Worm (Caenorhabditis elegans) whole organism, L4 larva: ENCODE data around the gene M03A1.8.

ENCODE experiments used
- D1046.2 ChIP-seq: fragments of 200-800 bp; sonication (Bioruptor generic); IDR thresholded peaks from 2 replicates; pipeline ENCODE4 v1.3.6; 2022; ENCODE audit warnings: missing genetic modification characterization, missing compliant biosample characterization
- F37D6.2 ChIP-seq: sonication (generic microtip); optimal IDR thresholded peaks from 2 replicates; lab custom pipeline; 2016; ENCODE audit warnings: mild to moderate bottlenecking, missing genetic modification characterization, missing compliant biosample characterization
- F49E8.2 ChIP-seq: sonication (generic microtip); optimal IDR thresholded peaks from 2 replicates; lab custom pipeline; 2016; ENCODE audit warnings: missing compliant biosample characterization, mild to moderate bottlenecking, missing genetic modification characterization, borderline replicate concordance
- R02D3.7 ChIP-seq: fragments of 150-350 bp; sonication (generic microtip); optimal IDR thresholded peaks from 3 replicates; lab custom pipeline; 2014; ENCODE audit warnings: missing biosample characterization, missing genetic modification characterization
- T20F7.1 ChIP-seq: fragments of 200-800 bp; sonication (Bioruptor generic); optimal IDR thresholded peaks from 2 replicates; lab custom pipeline; 2018; ENCODE audit warnings: mild to moderate bottlenecking, missing genetic modification characterization, missing compliant biosample characterization
- Y105C5A.15 ChIP-seq: fragments of 200-800 bp; sonication (Bioruptor generic); IDR thresholded peaks from 2 replicates; pipeline ENCODE4 v1.3.6; 2022; ENCODE audit warnings: missing genetic modification characterization, missing compliant biosample characterization
- Y48G9A.11 ChIP-seq: fragments of 200-800 bp; sonication (Bioruptor generic); IDR thresholded peaks from 2 replicates; pipeline ENCODE4 v1.3.6; 2022; ENCODE audit warnings: missing genetic modification reagents, missing genetic modification characterization, missing compliant biosample characterization
- aha-1 ChIP-seq: fragments of 150-350 bp; peaks from one replicate; lab custom pipeline; 2014; ENCODE audit warnings: missing biosample characterization, missing genetic modification characterization
- aly-2 ChIP-seq: sonication (generic microtip); optimal IDR thresholded peaks from 2 replicates; lab custom pipeline; 2018; ENCODE audit warnings: missing biosample characterization, missing genetic modification characterization
- attf-4 ChIP-seq: sonication (generic microtip); optimal IDR thresholded peaks from 3 replicates; lab custom pipeline; 2017; ENCODE audit warnings: missing biosample characterization, missing genetic modification characterization
- ceh-28 ChIP-seq: fragments of 150-350 bp; optimal IDR thresholded peaks from 2 replicates; lab custom pipeline; 2014; ENCODE audit warnings: missing biosample characterization, missing genetic modification reagents, missing genetic modification characterization
- ces-1 ChIP-seq: fragments of 150-350 bp; sonication (generic microtip); optimal IDR thresholded peaks from 4 replicates; lab custom pipeline; 2014; ENCODE audit warnings: missing biosample characterization, missing genetic modification reagents, missing genetic modification characterization
- cey-2 ChIP-seq: sonication (generic microtip); optimal IDR thresholded peaks from 3 replicates; lab custom pipeline; 2017; ENCODE audit warnings: missing genetic modification characterization, mild to moderate bottlenecking, missing compliant biosample characterization, antibody characterized with exemption, borderline replicate concordance; ENCODE audit not compliant: insufficient read depth
- daf-16 ChIP-seq, 3 experiments: sonication (generic microtip); optimal IDR thresholded peaks; 2 replicates each; lab custom pipeline; 2016 to 2017; ENCODE audit warnings: missing genetic modification characterization in 3 of 3, missing genetic modification reagents in 3 of 3, mild to moderate bottlenecking in 2 of 3, missing compliant biosample characterization in 2 of 3, missing biosample characterization in 1 of 3, moderate library complexity in 1 of 3
- daf-19 ChIP-seq: fragments of 200-800 bp; sonication (Bioruptor generic); conservative IDR thresholded peaks from 2 replicates; pipeline ENCODE4 v1.3.6; 2022; ENCODE audit warnings: missing genetic modification characterization, missing compliant biosample characterization
- daf-8 ChIP-seq: fragments of 200-800 bp; sonication (Bioruptor generic); IDR thresholded peaks from 2 replicates; pipeline ENCODE4 v1.3.6; 2022; ENCODE audit warnings: missing genetic modification characterization, missing compliant biosample characterization
- dmd-6 ChIP-seq: fragments of 200-800 bp; sonication (Bioruptor generic); IDR thresholded peaks from 2 replicates; pipeline ENCODE4 v1.3.6; 2022; ENCODE audit warnings: missing genetic modification reagents, missing genetic modification characterization, missing compliant biosample characterization
- dve-1 ChIP-seq: sonication (generic microtip); optimal IDR thresholded peaks from 2 replicates; lab custom pipeline; 2017; ENCODE audit warnings: antibody characterized with exemption, mild to moderate bottlenecking, missing genetic modification characterization, missing compliant biosample characterization; ENCODE audit not compliant: insufficient read depth
- fos-1 ChIP-seq: fragments of 150-350 bp; optimal IDR thresholded peaks from 2 replicates; lab custom pipeline; 2014; ENCODE audit warnings: missing biosample characterization, missing genetic modification characterization
- lin-29 ChIP-seq: fragments of 200-800 bp; sonication (Bioruptor generic); IDR thresholded peaks from 2 replicates; pipeline ENCODE4 v1.3.6; 2022; ENCODE audit warnings: missing genetic modification reagents, missing genetic modification characterization, missing compliant biosample characterization
- lsy-2 ChIP-seq, 2 experiments: fragments of 150-350 bp in 1 of 2; sonication (generic microtip) in 1 of 2; optimal IDR thresholded peaks; 2 replicates each; lab custom pipeline; 2014 to 2017; ENCODE audit warnings: missing biosample characterization in 2 of 2, missing genetic modification characterization in 2 of 2
- mep-1 ChIP-seq: fragments of 150-350 bp; sonication (generic microtip); optimal IDR thresholded peaks from 3 replicates; lab custom pipeline; 2014; ENCODE audit warnings: missing biosample characterization, missing genetic modification characterization
- mes-2 ChIP-seq: sonication (generic microtip); optimal IDR thresholded peaks from 2 replicates; lab custom pipeline; 2016; ENCODE audit warnings: missing genotype, mild to moderate bottlenecking, missing genetic modification characterization, missing compliant biosample characterization; ENCODE audit not compliant: poor library complexity, severe bottlenecking
- nhr-10 ChIP-seq: fragments of 150-350 bp; optimal IDR thresholded peaks from 2 replicates; lab custom pipeline; 2014; ENCODE audit warnings: missing biosample characterization, missing genetic modification characterization
- nhr-11 ChIP-seq: fragments of 150-350 bp; optimal IDR thresholded peaks from 2 replicates; lab custom pipeline; 2014; ENCODE audit warnings: missing biosample characterization, missing genetic modification characterization
- nhr-111 ChIP-seq: fragments of 200-800 bp; sonication (Bioruptor generic); optimal IDR thresholded peaks from 2 replicates; lab custom pipeline; 2018; ENCODE audit warnings: mild to moderate bottlenecking, missing genetic modification characterization, missing compliant biosample characterization
- nhr-28 ChIP-seq: fragments of 150-350 bp; optimal IDR thresholded peaks from 2 replicates; lab custom pipeline; 2014; ENCODE audit warnings: missing biosample characterization, missing genetic modification characterization
- nhr-42 ChIP-seq: fragments of 200-800 bp; sonication (Bioruptor generic); IDR thresholded peaks from 2 replicates; pipeline ENCODE4 v1.3.6; 2022; ENCODE audit warnings: missing genetic modification characterization, missing compliant biosample characterization
- nhr-48 ChIP-seq: sonication (generic microtip); optimal IDR thresholded peaks from 2 replicates; lab custom pipeline; 2016; ENCODE audit warnings: mild to moderate bottlenecking, missing genetic modification characterization, missing compliant biosample characterization
- pha-4 ChIP-seq, 2 experiments: fragments of 150-350 bp in 1 of 2; fragments of 200-800 bp in 1 of 2; sonication (Bioruptor generic) in 1 of 2; IDR thresholded peaks in 1 of 2; optimal IDR thresholded peaks in 1 of 2; 2 replicates each; pipeline versions ENCODE4 v1.3.6 to Lab custom; 2014 to 2022; ENCODE audit warnings: missing genetic modification characterization in 2 of 2, missing genetic modification reagents in 2 of 2, missing biosample characterization in 1 of 2, missing compliant biosample characterization in 1 of 2
- pqm-1 ChIP-seq: sonication (generic microtip); optimal IDR thresholded peaks from 2 replicates; lab custom pipeline; 2017; ENCODE audit warnings: missing biosample characterization, missing genetic modification characterization
- sdz-12 ChIP-seq: fragments of 200-800 bp; sonication (Bioruptor generic); optimal IDR thresholded peaks from 2 replicates; lab custom pipeline; 2018; ENCODE audit warnings: mild to moderate bottlenecking, missing genetic modification characterization, missing compliant biosample characterization
- set-16 ChIP-seq: fragments of 200-800 bp; sonication (Bioruptor generic); IDR thresholded peaks from 2 replicates; pipeline ENCODE4 v1.3.6; 2022; ENCODE audit warnings: missing genetic modification reagents, missing genetic modification characterization, missing compliant biosample characterization
- skn-1 ChIP-seq: fragments of 150-350 bp; optimal IDR thresholded peaks from 2 replicates; lab custom pipeline; 2014; ENCODE audit warnings: missing biosample characterization, missing genetic modification characterization
- unc-62 ChIP-seq, 3 experiments: fragments of 150-350 bp in 1 of 3; sonication (generic microtip); optimal IDR thresholded peaks in 2 of 3; peaks in 1 of 3; 1 replicate in 1 of 3; 2 replicates in 2 of 3; lab custom pipeline; 2014 to 2017; ENCODE audit warnings: missing biosample characterization in 3 of 3, missing genetic modification characterization in 3 of 3, missing genetic modification reagents in 3 of 3, missing genotype in 1 of 3
- vab-7 ChIP-seq: fragments of 200-800 bp; sonication (Bioruptor generic); IDR thresholded peaks from 2 replicates; pipeline ENCODE4 v1.3.6; 2022; ENCODE audit warnings: missing genetic modification reagents, missing genetic modification characterization, missing compliant biosample characterization
- zfp-2 ChIP-seq: sonication (generic microtip); optimal IDR thresholded peaks from 2 replicates; lab custom pipeline; 2016; ENCODE audit warnings: mild to moderate bottlenecking, missing genetic modification characterization, missing compliant biosample characterization
- ztf-11 ChIP-seq: fragments of 150-350 bp; optimal IDR thresholded peaks from 2 replicates; lab custom pipeline; 2014; ENCODE audit warnings: missing biosample characterization, missing genetic modification characterization

The M03A1.8 gene

ce11 chrII:4560068-4560467 lies at the start of gene M03A1.8:
Gene M03A1.8, plus strand, starts transcription at chrII:4560336.
- TF ChIP-seq aha-1 (peak; percentile 64), unc-62 (GFP tag; optimal IDR thresholded peaks at IDR 0.05 in 1 of 2; lab: Kevin White, UChicago) (peak in 1 of 2 experiments; percentile 97), unc-62 (tag; optimal IDR thresholded peaks at IDR 0.05; lab: Kevin White, UChicago) (no peak), nhr-28 (tag; lab: Kevin White, UChicago) (no peak)

ce11 chrII:4510684-4511083 lies 49.5 kb upstream of the M03A1.8 start:
- TF ChIP-seq unc-62 (GFP tag; optimal IDR thresholded peaks at IDR 0.05 in 1 of 2; lab: Kevin White, UChicago): peak in 1 of 2 experiments; percentile 63
- no peak for TF ChIP-seq unc-62 (tag; optimal IDR thresholded peaks at IDR 0.05; lab: Kevin White, UChicago)
- TF ChIP-seq sdz-12: no peak

- TF ChIP-seq attf-4 (tag; lab: Kevin White, UChicago) (no peak), skn-1 (tag; lab: Kevin White, UChicago) (no peak), T20F7.1 (GFP tag; lab: Kevin White, UChicago) (no peak), zfp-2 (tag; lab: Kevin White, UChicago) (no peak), F37D6.2 (tag; lab: Kevin White, UChicago) (no peak), F49E8.2 (tag; lab: Kevin White, UChicago) (no peak), cey-2 (tag; lab: Kevin White, UChicago) (no peak), Y48G9A.11 (no peak), mep-1 (no peak), aly-2 (tag; lab: Kevin White, UChicago) (no peak), lin-29 (GFP tag; lab: Robert Waterston, UW) (no peak), ces-1 (no peak)
These were observed 48.2 kb upstream of the M03A1.8 start, which contains the start of gene cyp-23A1 for ce11 chrII:4511911-4512310. Gene cyp-23A1, plus strand, starts transcription at chrII:4512211.

- no peak for TF ChIP-seq dve-1 (tag; lab: Kevin White, UChicago)
- TF ChIP-seq pqm-1 (tag; lab: Kevin White, UChicago): no peak
- no peak for TF ChIP-seq Y105C5A.15
- no peak for TF ChIP-seq nhr-111
- no peak for TF ChIP-seq Y48G9A.11
- TF ChIP-seq, all 104 proteins: peak for 0
These were observed 43.8 kb upstream of the M03A1.8 start for ce11 chrII:4516291-4516690.

- TF ChIP-seq unc-62 (GFP tag; optimal IDR thresholded peaks at IDR 0.05 in 1 of 2; lab: Kevin White, UChicago) (peak in 1 of 2 experiments; percentile 11), unc-62 (tag; optimal IDR thresholded peaks at IDR 0.05; lab: Kevin White, UChicago) (no peak), aha-1 (peak; percentile 14), pqm-1 (tag; lab: Kevin White, UChicago) (no peak)
These were observed 42.9 kb upstream of the M03A1.8 start for ce11 chrII:4517254-4517653.

ce11 chrII:4518300-4518907 lies 41.7 kb upstream of the M03A1.8 start, which contains the start of gene hlh-1:
Gene hlh-1, plus strand, starts transcription at chrII:4518574.
- peak; percentile 47 for TF ChIP-seq nhr-11 (tag; lab: Kevin White, UChicago)
- no peak for TF ChIP-seq vab-7 (GFP tag; lab: Robert Waterston, UW)
- TF ChIP-seq unc-62 (GFP tag; optimal IDR thresholded peaks at IDR 0.05 in 1 of 2; lab: Kevin White, UChicago): peak in 1 of 2 experiments; percentile 84
- no peak for TF ChIP-seq unc-62 (tag; optimal IDR thresholded peaks at IDR 0.05; lab: Kevin White, UChicago)
- TF ChIP-seq lsy-2 (tag; optimal IDR thresholded peaks at IDR 0.05; lab: Kevin White, UChicago): peak in 1 of 2 experiments; percentile 46
- TF ChIP-seq pha-4 (GFP tag; IDR thresholded peaks at IDR 0.05; lab: Robert Waterston, UW): no peak
- TF ChIP-seq pha-4 (tag; optimal IDR thresholded peaks at IDR 0.05; lab: Kevin White, UChicago): no peak
- TF ChIP-seq ceh-28 (tag; lab: Kevin White, UChicago): no peak
- no peak for TF ChIP-seq cey-2 (tag; lab: Kevin White, UChicago)
- TF ChIP-seq nhr-42 (GFP tag; lab: Robert Waterston, UW): no peak
- TF ChIP-seq lin-29 (GFP tag; lab: Robert Waterston, UW): no peak
- no peak for TF ChIP-seq daf-19 (GFP tag; lab: Robert Waterston, UW)
- TF ChIP-seq set-16 (GFP tag; lab: Robert Waterston, UW): peak; percentile 25; the same call in 1 of the 2 replicates
- no peak for TF ChIP-seq mes-2 (tag; lab: Kevin White, UChicago)
- peak in 1 of 2 experiments; percentile 57 for TF ChIP-seq daf-16 (GFP tag; optimal IDR thresholded peaks at IDR 0.05; lab: Kevin White, UChicago)
- TF ChIP-seq daf-16 (tag; optimal IDR thresholded peaks at IDR 0.05; lab: Kevin White, UChicago): no peak
- TF ChIP-seq R02D3.7: no peak
- TF ChIP-seq D1046.2: no peak
- TF ChIP-seq ztf-11 (tag; lab: Kevin White, UChicago): no peak
- no peak for TF ChIP-seq F37D6.2 (tag; lab: Kevin White, UChicago)
- TF ChIP-seq daf-8 (GFP tag; lab: Robert Waterston, UW): no peak
- no peak for TF ChIP-seq dmd-6
- TF ChIP-seq fos-1: no peak
- TF ChIP-seq nhr-48 (tag; lab: Kevin White, UChicago): no peak
- no peak for TF ChIP-seq nhr-10 (tag; lab: Kevin White, UChicago)
